Worm (Caenorhabditis elegans): ENCODE data around the gene sre-16.

The sre-16 gene

ce11 chrIV:12236011-12236410 is at the start of gene sre-16:
TSS of gene sre-16 (minus strand) at chrIV:12236111.
- TF ChIP-seq hmbx-1 (tag; optimal IDR thresholded peaks at IDR 0.05), result no peak
- TF ChIP-seq tbx-11 (GFP tag; IDR thresholded peaks at IDR 0.05), result no peak
- TF ChIP-seq F13C5.2 (tag; optimal IDR thresholded peaks at IDR 0.05), result no peak
- TF ChIP-seq tbx-37 (GFP tag; conservative IDR thresholded peaks at IDR 0.05), result no peak
- TF ChIP-seq aly-1 (tag; optimal IDR thresholded peaks at IDR 0.05), result no peak
- TF ChIP-seq scrt-1 (GFP tag; IDR thresholded peaks at IDR 0.05), result no peak
- TF ChIP-seq ama-1 (optimal IDR thresholded peaks at IDR 0.05), result no peak
- no peak for TF ChIP-seq pes-1 (GFP tag; IDR thresholded peaks at IDR 0.05)
- TF ChIP-seq B0310.2 (tag; optimal IDR thresholded peaks at IDR 0.05), result no peak
- TF ChIP-seq sea-1 (GFP tag; conservative IDR thresholded peaks at IDR 0.05), result no peak
- TF ChIP-seq tra-4 (tag; optimal IDR thresholded peaks at IDR 0.05), result no peak
- TF ChIP-seq hnd-1 (tag; optimal IDR thresholded peaks at IDR 0.05), result no peak
- TF ChIP-seq ceh-36 (tag; optimal IDR thresholded peaks at IDR 0.05), result no peak
- TF ChIP-seq ets-7 (tag; optimal IDR thresholded peaks at IDR 0.05), result no peak
- TF ChIP-seq hmg-4 (GFP tag; optimal IDR thresholded peaks at IDR 0.05), result no peak
- no peak for TF ChIP-seq flt-1 (GFP tag; IDR thresholded peaks at IDR 0.05)
- no peak for TF ChIP-seq ceh-13 (GFP tag; optimal IDR thresholded peaks at IDR 0.05)

- TF ChIP-seq F13C5.2 (tag; optimal IDR thresholded peaks at IDR 0.05) (no peak), aly-1 (tag; optimal IDR thresholded peaks at IDR 0.05) (no peak), ceh-36 (tag; optimal IDR thresholded peaks at IDR 0.05) (no peak), pes-1 (GFP tag; IDR thresholded peaks at IDR 0.05) (no peak), hmg-4 (GFP tag; optimal IDR thresholded peaks at IDR 0.05) (no peak), B0310.2 (tag; optimal IDR thresholded peaks at IDR 0.05) (no peak), tbx-11 (GFP tag; IDR thresholded peaks at IDR 0.05) (no peak)
These were observed 47.0 kb upstream of the sre-16 start, which contains the start of gene hpo-12 for ce11 chrIV:12282873-12283272. TSS of gene hpo-12 (plus strand) at chrIV:12283173.

- TF ChIP-seq sea-1 (GFP tag; conservative IDR thresholded peaks at IDR 0.05) (no peak), scrt-1 (GFP tag; IDR thresholded peaks at IDR 0.05) (no peak), flt-1 (GFP tag; IDR thresholded peaks at IDR 0.05) (no peak), ceh-13 (GFP tag; optimal IDR thresholded peaks at IDR 0.05) (no peak), tra-4 (tag; optimal IDR thresholded peaks at IDR 0.05) (no peak), pes-1 (GFP tag; IDR thresholded peaks at IDR 0.05) (no peak), hnd-1 (tag; optimal IDR thresholded peaks at IDR 0.05) (no peak), ets-7 (tag; optimal IDR thresholded peaks at IDR 0.05) (no peak), hmbx-1 (tag; optimal IDR thresholded peaks at IDR 0.05) (no peak), F13C5.2 (tag; optimal IDR thresholded peaks at IDR 0.05) (no peak), tbx-37 (GFP tag; conservative IDR thresholded peaks at IDR 0.05) (no peak), B0310.2 (tag; optimal IDR thresholded peaks at IDR 0.05) (no peak), tbx-11 (GFP tag; IDR thresholded peaks at IDR 0.05) (no peak), ceh-36 (tag; optimal IDR thresholded peaks at IDR 0.05) (no peak), ama-1 (optimal IDR thresholded peaks at IDR 0.05) (no peak), aly-1 (tag; optimal IDR thresholded peaks at IDR 0.05) (no peak), hmg-4 (GFP tag; optimal IDR thresholded peaks at IDR 0.05) (no peak)
These were observed 46.4 kb upstream of the sre-16 start, which contains the start of the genes C42C1.12 and C42C1.19 for ce11 chrIV:12282157-12282789. TSS of gene C42C1.12 (minus strand) at chrIV:12282207. TSS of gene C42C1.19 (plus strand) at chrIV:12282739.

ce11 chrIV:12279340-12279739 is 43.4 kb upstream of the sre-16 start, which contains the start of gene ltah-1.1:
TSS of gene ltah-1.1 (plus strand) at chrIV:12279622.
- no peak for TF ChIP-seq scrt-1 (GFP tag; IDR thresholded peaks at IDR 0.05)
- TF ChIP-seq ceh-36 (tag; optimal IDR thresholded peaks at IDR 0.05), result no peak
- no peak for TF ChIP-seq tbx-11 (GFP tag; IDR thresholded peaks at IDR 0.05)
- no peak for TF ChIP-seq hmbx-1 (tag; optimal IDR thresholded peaks at IDR 0.05)
- TF ChIP-seq ama-1 (optimal IDR thresholded peaks at IDR 0.05), result no peak
- TF ChIP-seq aly-1 (tag; optimal IDR thresholded peaks at IDR 0.05), result no peak
- TF ChIP-seq ets-7 (tag; optimal IDR thresholded peaks at IDR 0.05), result no peak
- TF ChIP-seq hnd-1 (tag; optimal IDR thresholded peaks at IDR 0.05), result no peak
- no peak for TF ChIP-seq sea-1 (GFP tag; conservative IDR thresholded peaks at IDR 0.05)
- no peak for TF ChIP-seq tra-4 (tag; optimal IDR thresholded peaks at IDR 0.05)
- no peak for TF ChIP-seq F13C5.2 (tag; optimal IDR thresholded peaks at IDR 0.05)
- TF ChIP-seq B0310.2 (tag; optimal IDR thresholded peaks at IDR 0.05), result no peak
- TF ChIP-seq tbx-37 (GFP tag; conservative IDR thresholded peaks at IDR 0.05), result no peak

ce11 chrIV:12278507-12278906 is 42.6 kb upstream of the sre-16 start, which contains the start of the genes tag-335 and vkmt-1:
TSS of gene tag-335 (minus strand) at chrIV:12278594.
TSS of gene vkmt-1 (plus strand) at chrIV:12278725.
- no peak for TF ChIP-seq pes-1 (GFP tag; IDR thresholded peaks at IDR 0.05)
- no peak for TF ChIP-seq ceh-13 (GFP tag; optimal IDR thresholded peaks at IDR 0.05)
- no peak for TF ChIP-seq B0310.2 (tag; optimal IDR thresholded peaks at IDR 0.05)

- TF ChIP-seq ceh-13 (GFP tag; optimal IDR thresholded peaks at IDR 0.05) (no peak), pes-1 (GFP tag; IDR thresholded peaks at IDR 0.05) (no peak), hnd-1 (tag; optimal IDR thresholded peaks at IDR 0.05) (no peak), hmg-4 (GFP tag; optimal IDR thresholded peaks at IDR 0.05) (no peak), flt-1 (GFP tag; IDR thresholded peaks at IDR 0.05) (no peak), aly-1 (tag; optimal IDR thresholded peaks at IDR 0.05) (no peak), hmbx-1 (tag; optimal IDR thresholded peaks at IDR 0.05) (no peak), tbx-37 (GFP tag; conservative IDR thresholded peaks at IDR 0.05) (no peak), F13C5.2 (tag; optimal IDR thresholded peaks at IDR 0.05) (no peak), scrt-1 (GFP tag; IDR thresholded peaks at IDR 0.05) (no peak), tra-4 (tag; optimal IDR thresholded peaks at IDR 0.05) (no peak), tbx-11 (GFP tag; IDR thresholded peaks at IDR 0.05) (no peak), ceh-36 (tag; optimal IDR thresholded peaks at IDR 0.05) (no peak), B0310.2 (tag; optimal IDR thresholded peaks at IDR 0.05) (no peak), ama-1 (optimal IDR thresholded peaks at IDR 0.05) (no peak), ets-7 (tag; optimal IDR thresholded peaks at IDR 0.05) (no peak), sea-1 (GFP tag; conservative IDR thresholded peaks at IDR 0.05) (no peak)
These were observed 40.0 kb upstream of the sre-16 start, which contains the start of gene vps-8 for ce11 chrIV:12275892-12276291. TSS of gene vps-8 (minus strand) at chrIV:12275992.

ce11 chrIV:12274365-12274764 is 38.5 kb upstream of the sre-16 start:
- TF ChIP-seq F13C5.2 (tag; optimal IDR thresholded peaks at IDR 0.05) (no peak), sea-1 (GFP tag; conservative IDR thresholded peaks at IDR 0.05) (no peak), tbx-11 (GFP tag; IDR thresholded peaks at IDR 0.05) (no peak), hmbx-1 (tag; optimal IDR thresholded peaks at IDR 0.05) (no peak), scrt-1 (GFP tag; IDR thresholded peaks at IDR 0.05) (no peak), B0310.2 (tag; optimal IDR thresholded peaks at IDR 0.05) (no peak), ets-7 (tag; optimal IDR thresholded peaks at IDR 0.05) (no peak), pes-1 (GFP tag; IDR thresholded peaks at IDR 0.05) (no peak), ceh-36 (tag; optimal IDR thresholded peaks at IDR 0.05) (no peak), tbx-37 (GFP tag; conservative IDR thresholded peaks at IDR 0.05) (no peak), ceh-13 (GFP tag; optimal IDR thresholded peaks at IDR 0.05) (no peak), flt-1 (GFP tag; IDR thresholded peaks at IDR 0.05) (no peak), tra-4 (tag; optimal IDR thresholded peaks at IDR 0.05) (no peak), aly-1 (tag; optimal IDR thresholded peaks at IDR 0.05) (no peak), hmg-4 (GFP tag; optimal IDR thresholded peaks at IDR 0.05) (no peak), hnd-1 (tag; optimal IDR thresholded peaks at IDR 0.05) (no peak), ama-1 (optimal IDR thresholded peaks at IDR 0.05) (no peak)
